Worm (Caenorhabditis elegans) whole organism, late embryonic: Measurements from ENCODE around the gene jac-1.

ENCODE experiments used
- C38D4.7 ChIP-seq: fragments of 200-800 bp; sonication (Bioruptor generic); optimal IDR thresholded peaks from 2 replicates; lab custom pipeline; 2018; ENCODE audit warnings: mild to moderate bottlenecking, missing genetic modification characterization, moderate library complexity, missing compliant biosample characterization
- ceh-48 ChIP-seq: sonication (generic microtip); optimal IDR thresholded peaks from 2 replicates; lab custom pipeline; 2016; ENCODE audit warnings: missing genetic modification characterization, inconsistent platforms, missing compliant biosample characterization
- dmd-4 ChIP-seq: sonication (generic microtip); optimal IDR thresholded peaks from 2 replicates; lab custom pipeline; 2016; ENCODE audit warnings: borderline replicate concordance, missing genetic modification characterization, missing compliant biosample characterization
- ets-4 ChIP-seq: sonication (generic microtip); optimal IDR thresholded peaks from 2 replicates; lab custom pipeline; 2016; ENCODE audit warnings: missing genetic modification characterization, missing compliant biosample characterization
- lin-11 ChIP-seq: fragments of 200-800 bp; sonication (Bioruptor generic); optimal IDR thresholded peaks from 2 replicates; lab custom pipeline; 2018; ENCODE audit warnings: mild to moderate bottlenecking, missing genetic modification characterization, missing compliant biosample characterization
- odd-2 ChIP-seq: sonication (generic microtip); optimal IDR thresholded peaks from 2 replicates; lab custom pipeline; 2017; ENCODE audit warnings: antibody characterized with exemption, mild to moderate bottlenecking, missing genetic modification characterization, missing compliant biosample characterization
- pqm-1 ChIP-seq: sonication (generic microtip); optimal IDR thresholded peaks from 2 replicates; lab custom pipeline; 2016; ENCODE audit warnings: missing genetic modification characterization, missing compliant biosample characterization
- ref-2 ChIP-seq: sonication (generic microtip); optimal IDR thresholded peaks from 2 replicates; lab custom pipeline; 2016; ENCODE audit warnings: missing genetic modification characterization, missing compliant biosample characterization
- tbx-7 ChIP-seq: sonication (generic microtip); optimal IDR thresholded peaks from 2 replicates; lab custom pipeline; 2016; ENCODE audit warnings: missing genotype, missing genetic modification characterization, missing compliant biosample characterization

- no peak for TF ChIP-seq C38D4.7 (GFP tag; lab: Kevin White, UChicago)
- no peak for TF ChIP-seq ets-4
- no peak for TF ChIP-seq odd-2 (tag; lab: Kevin White, UChicago)
- no peak for TF ChIP-seq pqm-1
- no peak for TF ChIP-seq ceh-48 (tag; lab: Kevin White, UChicago)
- TF ChIP-seq tbx-7, result no peak
- no peak for TF ChIP-seq ref-2 (tag; lab: Kevin White, UChicago)
- no peak for TF ChIP-seq dmd-4
- TF ChIP-seq lin-11, result no peak
Observed at ce11 chrIV:16005472-16005871, 21.2 kb downstream of the jac-1 start.
